Worm (Caenorhabditis elegans): ENCODE measurements around the gene srw-142.

Gene srw-142

ce11 chrV:2992060-2992459, 34.0 kb upstream of the srw-142 start:
- no peak for TF ChIP-seq elt-3 (tag; optimal IDR thresholded peaks at IDR 0.05)
- TF ChIP-seq nhr-129 (tag; optimal IDR thresholded peaks at IDR 0.05) = no peak
- no peak for TF ChIP-seq F13H6.1 (tag; optimal IDR thresholded peaks at IDR 0.05)
- no peak for TF ChIP-seq mab-5 (tag; optimal IDR thresholded peaks at IDR 0.05)
- no peak for TF ChIP-seq sma-3 (GFP tag; optimal IDR thresholded peaks at IDR 0.05)
- TF ChIP-seq Y55F3AM.14 (GFP tag; optimal IDR thresholded peaks at IDR 0.05) = no peak
- no peak for TF ChIP-seq sem-4 (tag; optimal IDR thresholded peaks at IDR 0.05)
- no peak for TF ChIP-seq fos-1 (tag; optimal IDR thresholded peaks at IDR 0.05)
- no peak for TF ChIP-seq lsy-2 (tag; optimal IDR thresholded peaks at IDR 0.05)
- no peak for TF ChIP-seq nhr-77 (tag; optimal IDR thresholded peaks at IDR 0.05)
- TF ChIP-seq ztf-4 (tag; optimal IDR thresholded peaks at IDR 0.05) = no peak
- TF ChIP-seq sma-9 (GFP tag; optimal IDR thresholded peaks at IDR 0.05) = no peak
- no peak for TF ChIP-seq sma-9 (tag; optimal IDR thresholded peaks at IDR 0.05)
- no peak for TF ChIP-seq nhr-23 (tag; optimal IDR thresholded peaks at IDR 0.05)
- no peak for TF ChIP-seq egl-27 (tag; optimal IDR thresholded peaks at IDR 0.05)
- no peak for TF ChIP-seq crh-2 (tag; optimal IDR thresholded peaks at IDR 0.05)
- TF ChIP-seq lin-39 (tag; optimal IDR thresholded peaks at IDR 0.05) = no peak
- no peak for TF ChIP-seq skn-1 (tag; optimal IDR thresholded peaks at IDR 0.05)
- TF ChIP-seq aly-2 (tag; optimal IDR thresholded peaks at IDR 0.05) = no peak
- TF ChIP-seq alr-1 (tag; optimal IDR thresholded peaks at IDR 0.05) = no peak

ce11 chrV:2991485-2991884, 33.4 kb upstream of the srw-142 start, which contains the start of gene srw-121:
srw-121 (minus strand) TSS chrV:2991585.
- no peak for TF ChIP-seq egl-27 (tag; optimal IDR thresholded peaks at IDR 0.05)
- no peak for TF ChIP-seq snpc-4 (tag; optimal IDR thresholded peaks at IDR 0.05)
- no peak for TF ChIP-seq peb-1 (tag; optimal IDR thresholded peaks at IDR 0.05)
- no peak for TF ChIP-seq unc-62 (GFP tag; optimal IDR thresholded peaks at IDR 0.05)
- no peak for TF ChIP-seq zag-1 (tag; optimal IDR thresholded peaks at IDR 0.05)
- TF ChIP-seq elt-1 (tag; optimal IDR thresholded peaks at IDR 0.05) = no peak
- no peak for TF ChIP-seq ZK546.5 (tag; optimal IDR thresholded peaks at IDR 0.05)
- TF ChIP-seq lin-13 (GFP tag; optimal IDR thresholded peaks at IDR 0.05) = no peak
- TF ChIP-seq nhr-12 (tag; optimal IDR thresholded peaks at IDR 0.05) = no peak
- no peak for TF ChIP-seq mab-5 (tag; optimal IDR thresholded peaks at IDR 0.05)
- TF ChIP-seq R02D3.7 (tag; optimal IDR thresholded peaks at IDR 0.05) = no peak

- TF ChIP-seq nhr-77 (tag; optimal IDR thresholded peaks at IDR 0.05) (no peak), sma-3 (GFP tag; optimal IDR thresholded peaks at IDR 0.05) (no peak), nhr-10 (tag; optimal IDR thresholded peaks at IDR 0.05) (no peak), gmeb-1 (tag; optimal IDR thresholded peaks at IDR 0.05) (no peak), skn-1 (tag; optimal IDR thresholded peaks at IDR 0.05) (no peak), lin-39 (tag; optimal IDR thresholded peaks at IDR 0.05) (no peak), unc-39 (tag; optimal IDR thresholded peaks at IDR 0.05) (no peak), nhr-6 (tag; optimal IDR thresholded peaks at IDR 0.05) (no peak), nhr-23 (tag; optimal IDR thresholded peaks at IDR 0.05) (no peak), ztf-4 (tag; optimal IDR thresholded peaks at IDR 0.05) (no peak), F13H6.1 (tag; optimal IDR thresholded peaks at IDR 0.05) (no peak), ceh-16 (tag; optimal IDR thresholded peaks at IDR 0.05) (no peak)
Measured at ce11 chrV:2987407-2987806, 29.3 kb upstream of the srw-142 start, which contains the start of gene srh-85. srh-85 (minus strand) TSS chrV:2987507.

ce11 chrV:2985309-2985708, 27.2 kb upstream of the srw-142 start, which contains the start of gene srw-139:
srw-139 (minus strand) TSS chrV:2985409.
- no peak for TF ChIP-seq nhr-25 (tag; optimal IDR thresholded peaks at IDR 0.05)
- no peak for TF ChIP-seq mab-5 (tag; optimal IDR thresholded peaks at IDR 0.05)
- no peak for TF ChIP-seq unc-62 (GFP tag; optimal IDR thresholded peaks at IDR 0.05)
- no peak for TF ChIP-seq C34F6.9 (tag; optimal IDR thresholded peaks at IDR 0.05)
- TF ChIP-seq egl-27 (tag; optimal IDR thresholded peaks at IDR 0.05) = no peak
- TF ChIP-seq peb-1 (tag; optimal IDR thresholded peaks at IDR 0.05) = no peak
- no peak for TF ChIP-seq Y55F3AM.14 (GFP tag; optimal IDR thresholded peaks at IDR 0.05)
- no peak for TF ChIP-seq nhr-10 (tag; optimal IDR thresholded peaks at IDR 0.05)
- TF ChIP-seq lin-13 (GFP tag; optimal IDR thresholded peaks at IDR 0.05) = no peak
- TF ChIP-seq nhr-23 (tag; optimal IDR thresholded peaks at IDR 0.05) = no peak
- no peak for TF ChIP-seq unc-55 (GFP tag; optimal IDR thresholded peaks at IDR 0.05)
- TF ChIP-seq elt-1 (tag; optimal IDR thresholded peaks at IDR 0.05) = no peak
- no peak for TF ChIP-seq mdl-1 (tag; optimal IDR thresholded peaks at IDR 0.05)
- no peak for TF ChIP-seq nhr-11 (tag; optimal IDR thresholded peaks at IDR 0.05)
- no peak for TF ChIP-seq alr-1 (tag; optimal IDR thresholded peaks at IDR 0.05)
- no peak for TF ChIP-seq elt-3 (tag; optimal IDR thresholded peaks at IDR 0.05)
- TF ChIP-seq fos-1 (tag; optimal IDR thresholded peaks at IDR 0.05) = no peak
- no peak for TF ChIP-seq nhr-237 (tag; optimal IDR thresholded peaks at IDR 0.05)
- no peak for TF ChIP-seq ztf-1 (GFP tag; conservative IDR thresholded peaks at IDR 0.05)
- TF ChIP-seq ZK546.5 (tag; optimal IDR thresholded peaks at IDR 0.05) = no peak
